Fruit fly (Drosophila melanogaster) whole organism: ENCODE results near the gene CG32537.

Experiments
- CG8478 ChIP-seq: fragments of >200 bp; optimal IDR thresholded peaks from 2 replicates; lab custom pipeline; 2018; ENCODE audit warnings: inconsistent platforms
- Dll ChIP-seq: fragments of >200 bp; optimal IDR thresholded peaks from 2 replicates; lab custom pipeline; 2017
- EcR ChIP-seq, 2 experiments: fragments of >200 bp; optimal IDR thresholded peaks; 2 replicates each; lab custom pipeline; 2017; ENCODE audit warnings: missing biosample characterization in 2 of 2, missing genetic modification characterization in 2 of 2, missing genetic modification reagents in 2 of 2
- pan ChIP-seq: fragments of >200 bp; optimal IDR thresholded peaks from 2 replicates; lab custom pipeline; 2017
- psq ChIP-seq: fragments of >200 bp; optimal IDR thresholded peaks from 2 replicates; lab custom pipeline; 2017
- usp ChIP-seq: fragments of >200 bp; optimal IDR thresholded peaks from 2 replicates; lab custom pipeline; 2017; ENCODE audit warnings: missing biosample characterization, missing genetic modification characterization, mixed read lengths

dm6 chrX:19239365-19239764 is 37.0 kb downstream of the CG32537 start:
- no peak for TF ChIP-seq EcR (GFP tag; optimal IDR thresholded peaks at IDR 0.05; lab: Kevin White, UChicago)
- TF ChIP-seq CG8478 (lab: Kevin White, UChicago): no peak
- TF ChIP-seq usp: no peak
- TF ChIP-seq pan (lab: Kevin White, UChicago): no peak
- TF ChIP-seq psq (lab: Kevin White, UChicago): no peak
- no peak for TF ChIP-seq Dll (lab: Kevin White, UChicago)
